Worm (Caenorhabditis elegans) whole organism, L1 larva: Measurements from ENCODE around the gene F10E7.5.

Experiments used
- C04F5.9 ChIP-seq: sonication (generic microtip); optimal IDR thresholded peaks from 2 replicates; lab custom pipeline; 2016; ENCODE audit warnings: missing genetic modification characterization, missing compliant biosample characterization
- Y116A8C.19 ChIP-seq: sonication (generic microtip); optimal IDR thresholded peaks from 2 replicates; lab custom pipeline; 2016; ENCODE audit warnings: missing compliant biosample characterization, missing genetic modification characterization, borderline replicate concordance
- aha-1 ChIP-seq: fragments of 150-350 bp; optimal IDR thresholded peaks from 2 replicates; lab custom pipeline; 2014; ENCODE audit warnings: missing biosample characterization, missing genetic modification characterization
- ama-1 ChIP-seq: fragments of 150-350 bp; optimal IDR thresholded peaks from 2 replicates; lab custom pipeline; 2014
- blmp-1 ChIP-seq: fragments of 150-350 bp; optimal IDR thresholded peaks from 2 replicates; lab custom pipeline; 2014; ENCODE audit warnings: missing biosample characterization, missing genetic modification characterization
- ceh-8 ChIP-seq: fragments of 200-800 bp; sonication (Bioruptor generic); optimal IDR thresholded peaks from 2 replicates; lab custom pipeline; 2018; ENCODE audit warnings: mild to moderate bottlenecking, missing genetic modification characterization, moderate library complexity, missing compliant biosample characterization
- ceh-82 ChIP-seq, 3 experiments: fragments of 150-350 bp in 1 of 3; sonication (generic microtip) in 2 of 3; optimal IDR thresholded peaks; 2 replicates each; lab custom pipeline; 2014 to 2017; ENCODE audit warnings: missing biosample characterization in 3 of 3, missing genetic modification characterization in 3 of 3
- ceh-88 ChIP-seq: fragments of 200-800 bp; sonication (Bioruptor generic); IDR thresholded peaks from 2 replicates; pipeline ENCODE4 v1.3.6; 2022; ENCODE audit warnings: missing genetic modification characterization, missing compliant biosample characterization
- ceh-90 ChIP-seq: sonication (generic microtip); optimal IDR thresholded peaks from 2 replicates; lab custom pipeline; 2016; ENCODE audit warnings: missing genetic modification characterization, missing compliant biosample characterization
- dsc-1 ChIP-seq: sonication (generic microtip); optimal IDR thresholded peaks from 2 replicates; lab custom pipeline; 2016; ENCODE audit warnings: mild to moderate bottlenecking, missing genetic modification characterization, missing compliant biosample characterization
- efl-1 ChIP-seq, 4 experiments: fragments of 150-350 bp; optimal IDR thresholded peaks in 3 of 4; peaks in 1 of 4; 1 replicate in 1 of 4; 2 replicates in 3 of 4; lab custom pipeline; 2014; ENCODE audit warnings: missing biosample characterization in 2 of 4, missing genetic modification characterization in 2 of 4, missing genetic modification reagents in 2 of 4
- egl-13 ChIP-seq: sonication (generic microtip); optimal IDR thresholded peaks from 2 replicates; lab custom pipeline; 2016; ENCODE audit warnings: missing genotype, missing genetic modification reagents, missing genetic modification characterization, missing compliant biosample characterization
- egl-27 ChIP-seq, 2 experiments: fragments of 150-350 bp in 1 of 2; sonication (generic microtip); optimal IDR thresholded peaks; 3 replicates each; lab custom pipeline; 2017 to 2018; ENCODE audit warnings: missing biosample characterization in 2 of 2, missing genetic modification characterization in 2 of 2, missing genetic modification reagents in 2 of 2
- elt-3 ChIP-seq, 6 experiments: fragments of 150-350 bp in 1 of 6; sonication (generic microtip); optimal IDR thresholded peaks; 2 replicates each; lab custom pipeline; 2017 to 2018; ENCODE audit warnings: missing biosample characterization in 6 of 6, missing genetic modification characterization in 6 of 6, inconsistent platforms in 1 of 6
- fkh-4 ChIP-seq: sonication (generic microtip); optimal IDR thresholded peaks from 2 replicates; lab custom pipeline; 2016; ENCODE audit warnings: missing compliant biosample characterization, missing genetic modification characterization, borderline replicate concordance
- fkh-8 ChIP-seq: sonication (generic microtip); optimal IDR thresholded peaks from 2 replicates; lab custom pipeline; 2016; ENCODE audit warnings: mild to moderate bottlenecking, missing genetic modification characterization, missing compliant biosample characterization
- hlh-17 ChIP-seq: fragments of 200-800 bp; sonication (Bioruptor generic); optimal IDR thresholded peaks from 2 replicates; lab custom pipeline; 2018; ENCODE audit warnings: missing genetic modification characterization, mild to moderate bottlenecking, missing compliant biosample characterization, moderate library complexity, borderline replicate concordance
- lin-13 ChIP-seq: fragments of 150-350 bp; optimal IDR thresholded peaks from 2 replicates; lab custom pipeline; 2014; ENCODE audit warnings: missing biosample characterization, missing genetic modification reagents, missing genetic modification characterization
- lin-14 ChIP-seq: fragments of 200-800 bp; sonication (Bioruptor generic); optimal IDR thresholded peaks from 2 replicates; lab custom pipeline; 2018; ENCODE audit warnings: mild to moderate bottlenecking, missing genetic modification characterization, moderate library complexity, missing compliant biosample characterization
- lin-15B ChIP-seq: fragments of 150-350 bp; sonication (generic microtip); optimal IDR thresholded peaks from 3 replicates; lab custom pipeline; 2014; ENCODE audit warnings: missing biosample characterization, missing genetic modification characterization
- lin-35 ChIP-seq, 2 experiments: fragments of 150-350 bp; optimal IDR thresholded peaks; 2 replicates each; lab custom pipeline; 2014; ENCODE audit warnings: missing biosample characterization in 2 of 2, missing genetic modification characterization in 2 of 2, missing genetic modification reagents in 2 of 2
- lir-3 ChIP-seq: sonication (generic microtip); optimal IDR thresholded peaks from 2 replicates; lab custom pipeline; 2016; ENCODE audit warnings: mild to moderate bottlenecking, missing genetic modification characterization, moderate library complexity, missing compliant biosample characterization; ENCODE audit not compliant: poor library complexity
- lsy-2 ChIP-seq, 2 experiments: fragments of 150-350 bp; optimal IDR thresholded peaks; 2 replicates each; lab custom pipeline; 2014; ENCODE audit warnings: missing biosample characterization in 2 of 2, missing genetic modification characterization in 2 of 2
- mdl-1 ChIP-seq, 2 experiments: fragments of 150-350 bp; optimal IDR thresholded peaks; 2 replicates each; lab custom pipeline; 2014 to 2017; ENCODE audit warnings: missing biosample characterization in 2 of 2, missing genetic modification characterization in 2 of 2, inconsistent platforms in 1 of 2
- mef-2 ChIP-seq: fragments of 150-350 bp; optimal IDR thresholded peaks from 2 replicates; lab custom pipeline; 2014; ENCODE audit warnings: missing biosample characterization, missing genetic modification characterization
- nhr-19 ChIP-seq: fragments of 200-800 bp; sonication (Bioruptor generic); conservative IDR thresholded peaks from 2 replicates; pipeline ENCODE4 v1.3.6; 2022; ENCODE audit warnings: missing genetic modification characterization, missing compliant biosample characterization
- nhr-47 ChIP-seq: sonication (generic microtip); optimal IDR thresholded peaks from 2 replicates; lab custom pipeline; 2016; ENCODE audit warnings: mild to moderate bottlenecking, missing genetic modification characterization, moderate library complexity, missing compliant biosample characterization
- nhr-77 ChIP-seq: fragments of 150-350 bp; optimal IDR thresholded peaks from 2 replicates; lab custom pipeline; 2014; ENCODE audit warnings: missing biosample characterization, missing genetic modification characterization
- nhr-85 ChIP-seq: sonication (generic microtip); peaks from one replicate; lab custom pipeline; 2016; ENCODE audit warnings: missing genetic modification characterization, inconsistent platforms, missing compliant biosample characterization
- nhr-90 ChIP-seq: sonication (generic microtip); optimal IDR thresholded peaks from 2 replicates; lab custom pipeline; 2016; ENCODE audit warnings: mild to moderate bottlenecking, missing genetic modification characterization, missing compliant biosample characterization; ENCODE audit not compliant: poor library complexity
- pag-3 ChIP-seq: sonication (generic microtip); optimal IDR thresholded peaks from 2 replicates; lab custom pipeline; 2017; ENCODE audit warnings: missing genetic modification characterization, mild to moderate bottlenecking, missing compliant biosample characterization, antibody characterized with exemption, borderline replicate concordance; ENCODE audit not compliant: insufficient read depth
- rnt-1 ChIP-seq: sonication (generic microtip); optimal IDR thresholded peaks from 2 replicates; lab custom pipeline; 2016; ENCODE audit warnings: mild to moderate bottlenecking, missing genetic modification characterization, moderate library complexity, missing compliant biosample characterization
- skn-1 ChIP-seq: fragments of 150-350 bp; optimal IDR thresholded peaks from 2 replicates; lab custom pipeline; 2014; ENCODE audit warnings: missing biosample characterization, missing genetic modification characterization
- sptf-1 ChIP-seq: fragments of 150-350 bp; optimal IDR thresholded peaks from 2 replicates; lab custom pipeline; 2014; ENCODE audit warnings: missing biosample characterization, missing genetic modification characterization
- swsn-7 ChIP-seq: sonication (generic microtip); optimal IDR thresholded peaks from 2 replicates; lab custom pipeline; 2016; ENCODE audit warnings: missing genetic modification characterization, missing compliant biosample characterization
- tlp-1 ChIP-seq: fragments of 150-350 bp; optimal IDR thresholded peaks from 2 replicates; lab custom pipeline; 2014; ENCODE audit warnings: missing biosample characterization, missing genetic modification characterization
- unc-30 ChIP-seq: sonication (generic microtip); optimal IDR thresholded peaks from 2 replicates; lab custom pipeline; 2017; ENCODE audit warnings: missing biosample characterization, missing genetic modification characterization
- unc-86 ChIP-seq: sonication (generic microtip); optimal IDR thresholded peaks from 2 replicates; lab custom pipeline; 2016; ENCODE audit warnings: missing genetic modification characterization, missing compliant biosample characterization
- unc-98 ChIP-seq: fragments of 200-800 bp; sonication (Bioruptor generic); IDR thresholded peaks from 2 replicates; pipeline ENCODE4 v1.3.6; 2022; ENCODE audit warnings: missing genetic modification characterization, missing compliant biosample characterization
- vab-15 ChIP-seq: sonication (generic microtip); optimal IDR thresholded peaks from 2 replicates; lab custom pipeline; 2017; ENCODE audit warnings: missing genotype, mild to moderate bottlenecking, missing genetic modification characterization, missing compliant biosample characterization
- xbp-1 ChIP-seq: sonication (generic microtip); optimal IDR thresholded peaks from 2 replicates; lab custom pipeline; 2016; ENCODE audit warnings: missing genetic modification characterization, missing compliant biosample characterization
- zag-1 ChIP-seq: fragments of 150-350 bp; optimal IDR thresholded peaks from 2 replicates; lab custom pipeline; 2014; ENCODE audit warnings: missing biosample characterization, missing genetic modification characterization
- ztf-11 ChIP-seq, 2 experiments: sonication (generic microtip); optimal IDR thresholded peaks; 2 replicates each; lab custom pipeline; 2016 to 2017; ENCODE audit warnings: missing genetic modification characterization in 2 of 2, missing biosample characterization in 1 of 2, missing compliant biosample characterization in 1 of 2

F10E7.5 gene

ce11 chrII:7069866-7070265, 41.9 kb upstream of the F10E7.5 start, which contains the start of gene him-14 (continued):
- TF ChIP-seq ceh-8 (GFP tag; lab: Kevin White, UChicago) (no peak), fkh-8 (tag; lab: Kevin White, UChicago) (no peak), ceh-90 (tag; lab: Kevin White, UChicago) (no peak)

DNA sequence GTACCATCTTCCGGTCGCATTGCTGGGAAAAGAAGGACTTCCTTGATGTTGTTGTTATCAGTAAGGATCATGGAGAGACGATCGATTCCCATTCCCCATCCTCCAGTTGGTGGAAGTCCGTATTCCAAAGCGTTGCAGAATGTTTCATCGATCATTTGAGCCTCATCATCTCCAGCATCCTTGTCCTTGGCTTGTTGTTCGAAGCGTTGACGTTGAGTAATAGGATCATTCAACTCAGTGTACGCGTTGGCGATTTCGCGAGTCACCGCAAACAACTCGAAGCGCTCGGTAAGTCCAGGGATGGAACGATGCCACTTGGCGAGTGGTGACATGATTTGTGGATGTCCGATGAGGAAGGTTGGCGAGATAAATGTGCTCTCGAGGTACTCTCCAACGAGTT, 41.3 kb upstream of the F10E7.5 start:
- no peak for TF ChIP-seq efl-1 (optimal IDR thresholded peaks at IDR 0.05; lab: Kevin White, UChicago)
- peak in 1 of 2 experiments; percentile 91 for TF ChIP-seq efl-1 (GFP tag; optimal IDR thresholded peaks at IDR 0.05 in 1 of 2; lab: Kevin White, UChicago)
- no peak for TF ChIP-seq lir-3 (tag; lab: Kevin White, UChicago)

DNA sequence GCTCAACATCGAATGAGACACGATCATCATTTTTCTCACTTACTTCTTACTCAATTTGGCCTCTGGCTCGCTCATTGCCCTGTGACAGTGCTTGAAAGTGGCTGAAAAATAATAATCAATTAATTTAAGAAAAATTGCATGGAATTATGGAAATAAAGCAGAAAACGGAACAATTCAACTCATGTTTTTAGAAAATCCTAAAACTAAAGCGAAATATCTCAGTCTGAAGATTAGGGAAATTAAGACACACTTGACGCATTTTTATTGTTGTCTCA, 39.5 kb upstream of the F10E7.5 start, which contains the start of gene kars-1:
kars-1 (minus strand) TSS at position 101 of the 275 bp plus-strand sequence.
- TF ChIP-seq ceh-82 (tag; optimal IDR thresholded peaks at IDR 0.05; lab: Kevin White, UChicago) (no peak), hlh-17 (no peak), lin-35 (GFP tag; optimal IDR thresholded peaks at IDR 0.05; lab: Kevin White, UChicago) (no peak), xbp-1 (tag; lab: Kevin White, UChicago) (no peak), rnt-1 (no peak), dsc-1 (no peak), tlp-1 (tag; lab: Kevin White, UChicago) (no peak), fkh-4 (tag; lab: Kevin White, UChicago) (no peak), unc-30 (no peak), nhr-47 (tag; lab: Kevin White, UChicago) (no peak), nhr-90 (tag; lab: Kevin White, UChicago) (no peak), lin-15B (tag; lab: Kevin White, UChicago) (no peak), mef-2 (no peak), fkh-8 (tag; lab: Kevin White, UChicago) (no peak)

DNA sequence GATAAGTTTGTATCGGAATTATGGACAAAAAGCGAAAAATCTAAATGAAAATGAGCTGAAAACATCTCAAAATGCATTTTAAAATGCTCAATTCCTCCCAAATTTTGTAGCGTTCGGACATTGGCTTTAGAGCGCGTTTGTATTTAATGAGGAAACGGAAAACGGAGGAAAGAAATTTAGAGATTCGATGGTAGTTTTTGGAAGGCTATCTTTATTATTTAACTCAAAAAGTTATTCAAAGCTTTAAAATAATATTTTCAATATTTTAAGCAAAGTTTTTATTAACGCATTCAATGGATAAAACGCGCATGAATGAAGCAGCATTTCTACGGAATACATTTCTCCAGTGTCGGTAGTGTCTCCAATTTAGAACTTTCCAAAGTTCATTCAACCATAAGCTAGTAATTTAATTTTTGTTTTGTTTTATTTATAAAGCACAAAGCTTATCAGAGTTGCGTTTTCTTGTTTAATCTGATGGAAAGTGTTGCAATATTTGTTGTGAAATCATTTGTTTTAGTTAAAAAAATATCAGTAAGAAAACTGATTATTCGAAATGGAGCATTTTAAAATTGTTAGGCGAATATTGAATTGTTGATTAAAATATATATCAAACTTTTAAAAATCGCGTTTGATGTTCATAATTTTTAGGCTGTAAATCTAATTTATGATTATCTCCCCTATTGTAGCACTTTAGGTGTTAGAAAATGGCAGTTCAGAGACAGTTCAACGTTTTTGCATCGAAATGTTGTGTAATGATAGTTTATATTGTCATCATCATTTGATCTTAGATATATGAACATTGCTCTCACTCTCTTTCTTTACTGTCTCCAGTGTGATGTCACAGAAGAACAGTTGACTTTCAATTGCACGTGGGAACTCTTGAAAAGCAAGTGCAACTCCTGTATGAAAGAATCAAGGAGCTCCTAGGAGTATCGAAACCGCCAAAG, 38.9 kb upstream of the F10E7.5 start:
- TF ChIP-seq fkh-8 (tag; lab: Kevin White, UChicago) (peak; percentile 89), vab-15 (peak; percentile 65), unc-98 (peak; percentile 88), ceh-90 (tag; lab: Kevin White, UChicago) (peak; percentile 77), sptf-1 (tag; lab: Kevin White, UChicago) (no peak), fkh-4 (tag; lab: Kevin White, UChicago) (peak; percentile 17), ztf-11 (tag; optimal IDR thresholded peaks at IDR 0.05; lab: Kevin White, UChicago) (peak in 1 of 2 experiments; percentile 78), nhr-19 (GFP tag; lab: Robert Waterston, UW) (peak; percentile 56), C04F5.9 (peak; percentile 67), ceh-88 (GFP tag; lab: Robert Waterston, UW) (peak; percentile 73), lin-15B (tag; lab: Kevin White, UChicago) (peak; percentile 70), zag-1 (tag; lab: Kevin White, UChicago) (no peak), lin-13 (GFP tag; lab: Kevin White, UChicago) (peak; percentile 54), skn-1 (peak; percentile 77), elt-3 (tag; optimal IDR thresholded peaks at IDR 0.05; lab: Kevin White, UChicago) (peak in 3 of 6 experiments; percentile 24 to 70 (median 42)), mdl-1 (tag; optimal IDR thresholded peaks at IDR 0.05; lab: Kevin White, UChicago) (peak in 1 of 2 experiments; percentile 17), lsy-2 (tag; optimal IDR thresholded peaks at IDR 0.05; lab: Kevin White, UChicago) (peak; percentile 71 to 91), aha-1 (tag; lab: Kevin White, UChicago) (no peak), egl-13 (tag; lab: Kevin White, UChicago) (peak; percentile 65), blmp-1 (peak; percentile 55), unc-86 (tag; lab: Kevin White, UChicago) (peak; percentile 59), egl-27 (tag; optimal IDR thresholded peaks at IDR 0.05; lab: Kevin White, UChicago) (no peak), Y116A8C.19 (tag; lab: Kevin White, UChicago) (no peak), nhr-85 (tag; lab: Kevin White, UChicago) (peak; percentile 85), unc-30 (no peak), lin-14 (GFP tag; lab: Kevin White, UChicago) (peak; percentile 94), rnt-1 (peak; percentile 68), pag-3 (tag; lab: Kevin White, UChicago) (no peak), hlh-17 (no peak), nhr-77 (tag; lab: Kevin White, UChicago) (peak; percentile 37), ama-1 (lab: Kevin White, UChicago) (no peak), swsn-7 (peak; percentile 73)
